Fruit fly (Drosophila melanogaster): ENCODE measurements around the gene gammaTub23C.
A peak's percentile ranks its signal among the peaks of the same experiment; 100 is the strongest.

gammaTub23C gene

dm6 chr2L:3004601-3005000 lies 31.9 kb downstream of the gammaTub23C start (continued):
- TF ChIP-seq Chrac-16 (GFP tag; optimal IDR thresholded peaks at IDR 0.05): no peak
- TF ChIP-seq CG14050 (GFP tag; IDR thresholded peaks at IDR 0.05): no peak
- no peak for TF ChIP-seq CG10274 (GFP tag; optimal IDR thresholded peaks at IDR 0.05)
- no peak for TF ChIP-seq Opbp (GFP tag; IDR thresholded peaks at IDR 0.05; ENCODE audit: partially characterized antibody)
- TF ChIP-seq exex (tag; optimal IDR thresholded peaks at IDR 0.05): no peak
- TF ChIP-seq sens (GFP tag): peak; percentile 58
- 0 out of 3 replicates have a peak, but pooled peaks have one; percentile 29 for TF ChIP-seq ken (GFP tag; IDR thresholded peaks at IDR 0.05)
- no peak for TF ChIP-seq CG12391 (tag; optimal IDR thresholded peaks at IDR 0.05)
- no peak for TF ChIP-seq mirr (GFP tag; optimal IDR thresholded peaks at IDR 0.05)
- TF ChIP-seq Drgx (GFP tag; IDR thresholded peaks at IDR 0.05): 0 out of 2 replicates have a peak, but pooled peaks have one; percentile 15
- no peak for TF ChIP-seq psq (GFP tag; optimal IDR thresholded peaks at IDR 0.05)
- no peak for TF ChIP-seq Nf-YB (GFP tag; optimal IDR thresholded peaks at IDR 0.05)
- TF ChIP-seq chn (GFP tag; optimal IDR thresholded peaks at IDR 0.05): no peak
- TF ChIP-seq Max (GFP tag; optimal IDR thresholded peaks at IDR 0.05): no peak
- no peak for TF ChIP-seq org-1 (GFP tag; optimal IDR thresholded peaks at IDR 0.05)
- no peak for TF ChIP-seq Sox100B (GFP tag; optimal IDR thresholded peaks at IDR 0.05)
- 0 out of 2 replicates have a peak, but pooled peaks have one; percentile 27 for TF ChIP-seq ara (GFP tag; IDR thresholded peaks at IDR 0.05)
- TF ChIP-seq onecut (GFP tag; IDR thresholded peaks at IDR 0.05): no peak
- no peak for TF ChIP-seq CG1647 (GFP tag; optimal IDR thresholded peaks at IDR 0.05)
- TF ChIP-seq CG43689 (GFP tag; IDR thresholded peaks at IDR 0.05): no peak
- no peak for TF ChIP-seq CG9876 (GFP tag; optimal IDR thresholded peaks at IDR 0.05)
- no peak for TF ChIP-seq CG11085 (GFP tag; IDR thresholded peaks at IDR 0.05)
- no peak for TF ChIP-seq tna (GFP tag; IDR thresholded peaks at IDR 0.05; ENCODE audit: partially characterized antibody)
- TF ChIP-seq CG4820 (GFP tag; optimal IDR thresholded peaks at IDR 0.05): no peak
- TF ChIP-seq gce (GFP tag; IDR thresholded peaks at IDR 0.05): no peak
- no peak for TF ChIP-seq CG11695 (GFP tag; IDR thresholded peaks at IDR 0.05)
- peak; percentile 52 for TF ChIP-seq sd (tag; optimal IDR thresholded peaks at IDR 0.05)
- TF ChIP-seq pho (GFP tag; optimal IDR thresholded peaks at IDR 0.05): no peak
- no peak for TF ChIP-seq hkb (optimal IDR thresholded peaks at IDR 0.05)
- TF ChIP-seq hkb (GFP tag; IDR thresholded peaks at IDR 0.05): no peak
- no peak for TF ChIP-seq pfk (GFP tag; optimal IDR thresholded peaks at IDR 0.05)
- TF ChIP-seq zen2 (GFP tag; IDR thresholded peaks at IDR 0.05; ENCODE audit: partially characterized antibody): no peak
- peak; percentile 1 for TF ChIP-seq CG2712 (tag; optimal IDR thresholded peaks at IDR 0.05)
- no peak for TF ChIP-seq ham (GFP tag; IDR thresholded peaks at IDR 0.05)
- 0 out of 3 replicates have a peak, but pooled peaks have one; percentile 20 for TF ChIP-seq CG34422 (GFP tag; IDR thresholded peaks at IDR 0.05)
- TF ChIP-seq Awh (GFP tag; IDR thresholded peaks at IDR 0.05): no peak
- TF ChIP-seq NC2α (GFP tag; optimal IDR thresholded peaks at IDR 0.05): no peak
- TF ChIP-seq sens-2 (GFP tag; IDR thresholded peaks at IDR 0.05): no peak
- no peak for TF ChIP-seq toy (GFP tag; IDR thresholded peaks at IDR 0.05)
- TF ChIP-seq dmrt99B (tag; optimal IDR thresholded peaks at IDR 0.05): no peak
- no peak for TF ChIP-seq zfh2 (GFP tag; optimal IDR thresholded peaks at IDR 0.05)
- no peak for TF ChIP-seq CG17186 (GFP tag; optimal IDR thresholded peaks at IDR 0.05)
- no peak for TF ChIP-seq fd3F (GFP tag; optimal IDR thresholded peaks at IDR 0.05)
- TF ChIP-seq zf30C (GFP tag; optimal IDR thresholded peaks at IDR 0.05): peak; percentile 30
- TF ChIP-seq E2f2 (GFP tag; IDR thresholded peaks at IDR 0.05): no peak
- peak; percentile 20; the same call in 1 of the 3 replicates for TF ChIP-seq row (GFP tag; IDR thresholded peaks at IDR 0.05)
- TF ChIP-seq her (GFP tag; optimal IDR thresholded peaks at IDR 0.05): no peak
- no peak for TF ChIP-seq CG4404 (GFP tag; IDR thresholded peaks at IDR 0.05)
- TF ChIP-seq dimm (GFP tag; IDR thresholded peaks at IDR 0.05): no peak
- no peak for TF ChIP-seq Sin3A (optimal IDR thresholded peaks at IDR 0.05)
- TF ChIP-seq CG1603 (tag; optimal IDR thresholded peaks at IDR 0.05): peak; percentile 26
- no peak for TF ChIP-seq pb (GFP tag; optimal IDR thresholded peaks at IDR 0.05)
- TF ChIP-seq CG11504 (tag; optimal IDR thresholded peaks at IDR 0.05): no peak
- TF ChIP-seq Tbp (GFP tag; optimal IDR thresholded peaks at IDR 0.05): no peak
